Fruit fly (Drosophila melanogaster): ENCODE measurements around the gene Uros1.
A peak's percentile ranks its signal among the peaks of the same experiment; 100 is the strongest.

Gene Uros1

dm6 chrX:8885177-8885576 is 14.9 kb downstream of the Uros1 start:
- TF ChIP-seq CG14014 (GFP tag; IDR thresholded peaks at IDR 0.05) (no peak), sqz (GFP tag; optimal IDR thresholded peaks at IDR 0.05) (peak; percentile 26), da (GFP tag; optimal IDR thresholded peaks at IDR 0.05) (no peak), CG8281 (tag; optimal IDR thresholded peaks at IDR 0.05) (peak; percentile 6), GATAe (GFP tag; conservative IDR thresholded peaks at IDR 0.05) (peak; percentile 31; the same call in 1 of the 2 replicates), sens (GFP tag) (peak; percentile 65), CG7987 (GFP tag; optimal IDR thresholded peaks at IDR 0.05) (no peak), h (optimal IDR thresholded peaks at IDR 0.05) (no peak), CG17912 (GFP tag; optimal IDR thresholded peaks at IDR 0.05) (no peak), Poxn (GFP tag; IDR thresholded peaks at IDR 0.05) (no peak), PHDP (tag; optimal IDR thresholded peaks at IDR 0.05) (peak; percentile 27), Bdp1 (GFP tag; optimal IDR thresholded peaks at IDR 0.05) (no peak), CG34376 (GFP tag; optimal IDR thresholded peaks at IDR 0.05) (peak; percentile 9), lab (GFP tag; optimal IDR thresholded peaks at IDR 0.05) (peak; percentile 47), CG2678 (tag; optimal IDR thresholded peaks at IDR 0.05) (peak; percentile 40), sd (tag; optimal IDR thresholded peaks at IDR 0.05) (peak; percentile 10), odd (GFP tag; optimal IDR thresholded peaks at IDR 0.05) (peak; percentile 3), cwo (GFP tag; optimal IDR thresholded peaks at IDR 0.05) (peak; percentile 8), gfzf (GFP tag; optimal IDR thresholded peaks at IDR 0.05) (no peak), exex (tag; optimal IDR thresholded peaks at IDR 0.05) (peak; percentile 71), Med (GFP tag) (peak; percentile 13), yki (optimal IDR thresholded peaks at IDR 0.05) (no peak), ftz-f1 (GFP tag; optimal IDR thresholded peaks at IDR 0.05) (no peak), caup (GFP tag; optimal IDR thresholded peaks at IDR 0.05; ENCODE audit: severe bottlenecking) (peak; percentile 40), B-H2 (GFP tag; optimal IDR thresholded peaks at IDR 0.05) (no peak), unpg (GFP tag; optimal IDR thresholded peaks at IDR 0.05) (peak; percentile 4), cg (GFP tag; optimal IDR thresholded peaks at IDR 0.05) (peak; percentile 16), CoRest (tag; optimal IDR thresholded peaks at IDR 0.05) (no peak), CG15269 (tag; optimal IDR thresholded peaks at IDR 0.05) (peak; percentile 13), HHEX (GFP tag; optimal IDR thresholded peaks at IDR 0.05) (peak; percentile 16), Dll (GFP tag; IDR thresholded peaks at IDR 0.05; ENCODE audit: partially characterized antibody) (no peak), CG9727 (GFP tag; optimal IDR thresholded peaks at IDR 0.05) (no peak), CG3065 (GFP tag; optimal IDR thresholded peaks at IDR 0.05) (no peak), NC2β (GFP tag; optimal IDR thresholded peaks at IDR 0.05) (no peak), CG10543 (GFP tag; optimal IDR thresholded peaks at IDR 0.05) (peak; percentile 19), mirr (GFP tag; optimal IDR thresholded peaks at IDR 0.05) (peak; percentile 70), Aef1 (GFP tag; IDR thresholded peaks at IDR 0.05) (no peak), chn (GFP tag; optimal IDR thresholded peaks at IDR 0.05) (no peak), Eip74EF (GFP tag; optimal IDR thresholded peaks at IDR 0.05) (peak in 1 of 2 experiments; percentile 82), kni (GFP tag; optimal IDR thresholded peaks at IDR 0.05) (peak; percentile 66), chinmo (GFP tag; IDR thresholded peaks at IDR 0.05; ENCODE audit: partially characterized antibody) (0 out of 4 replicates have a peak, but pooled peaks have one; percentile 39), sug (tag; optimal IDR thresholded peaks at IDR 0.05) (peak; percentile 46), ap (GFP tag; IDR thresholded peaks at IDR 0.05) (no peak), repo (GFP tag; optimal IDR thresholded peaks at IDR 0.05) (no peak)

All from whole organism, embryonic.